Worm (Caenorhabditis elegans) whole organism, midembryonic: ENCODE results near the gene srd-46.
"Not testable (repeated sequence)": the region's sequence is repeated elsewhere in the genome, so short reads cannot be mapped to it uniquely, and the experiment has no call there.

Source experiments
- T22C8.4 ChIP-seq: fragments of 200-800 bp; sonication (Bioruptor generic); IDR thresholded peaks from 2 replicates; pipeline ENCODE4 v1.3.6; 2022; ENCODE audit warnings: missing genetic modification characterization, missing compliant biosample characterization
- cog-1 ChIP-seq: sonication (generic microtip); optimal IDR thresholded peaks from 2 replicates; lab custom pipeline; 2016; ENCODE audit warnings: missing genetic modification characterization, missing compliant biosample characterization
- flt-1 ChIP-seq: fragments of 200-800 bp; sonication (Bioruptor generic); IDR thresholded peaks from 2 replicates; pipeline ENCODE4 v1.3.6; 2022; ENCODE audit warnings: missing genetic modification characterization, missing compliant biosample characterization
- klf-2 ChIP-seq: fragments of 200-800 bp; sonication (Bioruptor generic); conservative IDR thresholded peaks from 2 replicates; pipeline ENCODE4 v1.3.6; 2022; ENCODE audit warnings: missing genetic modification reagents, missing genetic modification characterization, missing compliant biosample characterization
- med-1 ChIP-seq: sonication (generic microtip); optimal IDR thresholded peaks from 2 replicates; lab custom pipeline; 2017; ENCODE audit warnings: missing genetic modification characterization, mild to moderate bottlenecking, missing compliant biosample characterization, antibody characterized with exemption, missing genetic modification reagents; ENCODE audit not compliant: insufficient read depth
- ref-1 ChIP-seq: fragments of 200-800 bp; sonication (Bioruptor generic); conservative IDR thresholded peaks from 2 replicates; pipeline ENCODE4 v1.3.6; 2022; ENCODE audit warnings: missing genetic modification reagents, missing genetic modification characterization, missing compliant biosample characterization
- tab-1 ChIP-seq: fragments of 200-800 bp; sonication (Bioruptor generic); IDR thresholded peaks from 2 replicates; pipeline ENCODE4 v1.3.6; 2022; ENCODE audit warnings: missing genetic modification characterization, missing compliant biosample characterization
- ztf-23 ChIP-seq: fragments of 200-800 bp; sonication (Bioruptor generic); IDR thresholded peaks from 2 replicates; pipeline ENCODE4 v1.3.6; 2022; ENCODE audit warnings: missing genetic modification reagents, missing genetic modification characterization, missing compliant biosample characterization
- ztf-29 ChIP-seq: fragments of 200-800 bp; sonication (Bioruptor generic); IDR thresholded peaks from 2 replicates; pipeline ENCODE4 v1.3.6; 2022; ENCODE audit warnings: missing genetic modification reagents, missing genetic modification characterization, missing compliant biosample characterization

srd-46 gene

ce11 chrX:12302755-12303154 lies 29.1 kb upstream of the srd-46 start, which contains the start of gene dot-1.3:
TSS of gene dot-1.3 (minus strand) at chrX:12302855.
- not testable (repeated sequence) for TF ChIP-seq cog-1 (tag; lab: Kevin White, UChicago); flt-1 (GFP tag; lab: Robert Waterston, UW); ref-1 (GFP tag; lab: Robert Waterston, UW)

ce11 chrX:12304231-12304630 lies 27.7 kb upstream of the srd-46 start:
- TF ChIP-seq ztf-23 (GFP tag; lab: Robert Waterston, UW) = no peak
- no peak for TF ChIP-seq tab-1
- no peak for TF ChIP-seq cog-1 (tag; lab: Kevin White, UChicago)
- no peak for TF ChIP-seq med-1 (GFP tag; lab: Kevin White, UChicago)
- TF ChIP-seq ref-1 (GFP tag; lab: Robert Waterston, UW) = no peak
- TF ChIP-seq flt-1 (GFP tag; lab: Robert Waterston, UW) = no peak
- TF ChIP-seq T22C8.4 (GFP tag; lab: Robert Waterston, UW) = no peak
- TF ChIP-seq klf-2 (GFP tag; lab: Robert Waterston, UW) = no peak
- no peak for TF ChIP-seq ztf-29 (GFP tag; lab: Robert Waterston, UW)

DNA sequence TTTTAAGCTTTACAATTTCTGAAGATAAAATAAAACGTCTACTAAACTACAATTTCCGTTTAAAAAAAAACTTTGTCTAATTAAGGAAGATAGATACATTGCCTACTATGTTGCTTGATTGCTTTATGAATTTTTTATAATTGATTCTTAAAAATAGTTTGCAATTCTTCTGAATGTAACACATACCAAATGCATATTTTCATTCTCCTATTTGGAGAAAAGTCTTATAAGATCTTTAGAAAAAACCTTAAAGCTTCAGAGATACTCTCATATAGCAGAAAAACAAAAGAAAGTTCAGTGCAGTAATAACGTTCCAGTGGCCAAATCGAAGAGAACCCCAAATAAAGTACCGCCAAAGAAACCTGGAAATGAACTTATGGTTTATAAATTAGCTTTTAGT lies 25.3 kb upstream of the srd-46 start, which contains the start of gene phf-32:
phf-32 (plus strand) TSS at position 301 of the 400 bp plus-strand sequence.
- TF ChIP-seq ztf-23 (GFP tag; lab: Robert Waterston, UW) (no peak), cog-1 (tag; lab: Kevin White, UChicago) (no peak), T22C8.4 (GFP tag; lab: Robert Waterston, UW) (no peak), klf-2 (GFP tag; lab: Robert Waterston, UW) (no peak), tab-1 (no peak), ztf-29 (GFP tag; lab: Robert Waterston, UW) (no peak), ref-1 (GFP tag; lab: Robert Waterston, UW) (no peak), flt-1 (GFP tag; lab: Robert Waterston, UW) (no peak), med-1 (GFP tag; lab: Kevin White, UChicago) (no peak)

- TF ChIP-seq T22C8.4 (GFP tag; lab: Robert Waterston, UW); ref-1 (GFP tag; lab: Robert Waterston, UW); cog-1 (tag; lab: Kevin White, UChicago): not testable (repeated sequence)
Measured at ce11 chrX:12308045-12308499, 23.8 kb upstream of the srd-46 start, which contains the start of gene F17A2.16. TSS of gene F17A2.16 (plus strand) at chrX:12308449.

DNA sequence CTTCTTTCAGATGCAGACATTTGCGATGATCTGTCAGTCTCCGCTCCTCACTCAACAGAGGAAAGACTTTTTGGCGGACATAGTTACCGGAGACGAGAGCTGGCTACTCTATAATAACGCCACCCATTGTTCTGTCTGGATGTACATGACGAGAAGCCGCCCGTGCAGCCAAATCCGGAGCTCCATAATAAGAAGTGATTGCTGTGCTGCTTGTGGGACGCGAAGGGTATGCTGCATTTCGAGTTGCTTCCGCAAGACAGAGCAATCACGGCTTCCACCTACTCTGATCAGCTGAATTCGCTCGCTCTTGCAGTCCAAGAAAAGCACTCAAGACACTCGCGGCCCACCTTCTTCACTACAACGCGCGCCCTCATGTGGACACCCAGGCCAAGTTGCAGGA lies 18.1 kb upstream of the srd-46 start:
- TF ChIP-seq flt-1 (GFP tag; lab: Robert Waterston, UW) (no peak), ref-1 (GFP tag; lab: Robert Waterston, UW) (no peak), klf-2 (GFP tag; lab: Robert Waterston, UW) (no peak), ztf-23 (GFP tag; lab: Robert Waterston, UW) (no peak), tab-1 (no peak), T22C8.4 (GFP tag; lab: Robert Waterston, UW) (no peak), ztf-29 (GFP tag; lab: Robert Waterston, UW) (no peak), cog-1 (tag; lab: Kevin White, UChicago) (no peak), med-1 (GFP tag; lab: Kevin White, UChicago) (no peak)

DNA sequence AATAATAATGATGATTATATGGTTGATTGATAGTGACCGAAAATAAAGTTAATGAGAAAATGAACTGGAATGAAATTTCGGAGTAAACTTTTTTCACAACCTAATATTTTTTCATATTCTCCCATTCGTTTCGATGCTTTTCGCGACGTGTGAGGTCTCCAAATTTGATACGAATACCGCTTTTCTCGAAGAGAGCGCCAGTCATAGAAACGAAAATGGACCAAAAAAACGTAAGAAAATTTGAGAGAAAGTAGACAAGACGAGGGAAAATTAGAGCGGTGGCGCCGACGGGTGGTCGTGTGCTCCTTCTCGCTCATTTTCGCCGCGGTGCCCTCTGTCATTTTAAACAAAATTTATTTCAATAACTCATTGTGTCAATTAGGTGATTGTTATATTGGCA lies 17.5 kb upstream of the srd-46 start:
- TF ChIP-seq ztf-23 (GFP tag; lab: Robert Waterston, UW) (no peak), klf-2 (GFP tag; lab: Robert Waterston, UW) (no peak), ref-1 (GFP tag; lab: Robert Waterston, UW) (no peak), T22C8.4 (GFP tag; lab: Robert Waterston, UW) (no peak), flt-1 (GFP tag; lab: Robert Waterston, UW) (no peak), ztf-29 (GFP tag; lab: Robert Waterston, UW) (no peak), med-1 (GFP tag; lab: Kevin White, UChicago) (no peak), cog-1 (tag; lab: Kevin White, UChicago) (no peak), tab-1 (no peak)

DNA sequence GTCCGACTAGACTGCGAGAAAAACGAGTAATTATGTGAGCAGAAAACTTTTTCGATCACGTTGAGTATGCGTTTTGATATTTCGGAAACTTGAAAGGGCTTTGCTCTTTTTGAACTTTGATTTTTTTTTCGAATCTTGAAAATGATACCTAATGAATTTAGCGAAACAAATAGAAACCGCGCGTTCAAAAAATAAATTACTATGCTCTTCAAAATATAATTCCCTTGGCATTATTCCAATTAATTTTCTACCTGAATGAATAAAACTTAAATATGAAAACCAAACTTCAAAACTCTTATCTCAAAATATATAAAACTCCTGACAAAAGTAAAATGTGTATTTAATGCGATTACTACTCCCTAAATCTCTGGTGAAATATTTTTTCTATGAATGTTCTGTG lies 16.6 kb upstream of the srd-46 start, which contains the start of gene xtr-2:
xtr-2 (plus strand) TSS at position 301 of the 400 bp plus-strand sequence.
- TF ChIP-seq klf-2 (GFP tag; lab: Robert Waterston, UW) (no peak), ztf-29 (GFP tag; lab: Robert Waterston, UW) (no peak), tab-1 (no peak), med-1 (GFP tag; lab: Kevin White, UChicago) (no peak), ztf-23 (GFP tag; lab: Robert Waterston, UW) (no peak), cog-1 (tag; lab: Kevin White, UChicago) (no peak), ref-1 (GFP tag; lab: Robert Waterston, UW) (no peak), flt-1 (GFP tag; lab: Robert Waterston, UW) (no peak), T22C8.4 (GFP tag; lab: Robert Waterston, UW) (no peak)

- no peak for TF ChIP-seq ztf-23 (GFP tag; lab: Robert Waterston, UW)
- TF ChIP-seq ref-1 (GFP tag; lab: Robert Waterston, UW) = no peak
- TF ChIP-seq tab-1 = no peak
- TF ChIP-seq T22C8.4 (GFP tag; lab: Robert Waterston, UW) = no peak
- TF ChIP-seq med-1 (GFP tag; lab: Kevin White, UChicago) = no peak
Measured at ce11 chrX:12317560-12317959, 14.3 kb upstream of the srd-46 start.

DNA sequence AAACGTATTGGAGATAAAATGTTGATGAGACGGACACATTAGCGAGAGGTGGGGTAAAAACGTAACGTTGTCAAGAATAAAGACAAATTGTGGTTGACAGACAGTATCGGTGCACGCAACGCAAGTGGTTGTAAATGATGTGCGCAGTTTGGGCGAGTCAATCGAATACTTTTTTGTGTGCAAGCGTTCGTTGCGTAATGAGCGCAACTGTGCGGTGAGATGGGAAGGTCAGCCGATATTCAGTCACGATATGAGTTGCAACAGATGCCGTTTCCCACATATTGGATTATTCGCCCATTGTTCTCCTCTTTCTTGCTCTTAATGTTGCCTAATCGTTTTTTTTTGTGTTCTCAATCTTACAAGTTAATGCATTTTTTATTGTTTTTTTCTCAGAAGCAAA lies 11.2 kb upstream of the srd-46 start, which contains the start of gene ceh-40:
ceh-40 (minus strand) TSS at position 41 of the 400 bp plus-strand sequence.
- TF ChIP-seq ref-1 (GFP tag; lab: Robert Waterston, UW) (no peak), med-1 (GFP tag; lab: Kevin White, UChicago) (no peak), T22C8.4 (GFP tag; lab: Robert Waterston, UW) (no peak), ztf-23 (GFP tag; lab: Robert Waterston, UW) (no peak), cog-1 (tag; lab: Kevin White, UChicago) (no peak), ztf-29 (GFP tag; lab: Robert Waterston, UW) (no peak), tab-1 (no peak), flt-1 (GFP tag; lab: Robert Waterston, UW) (no peak)
